Worm (Caenorhabditis elegans): ENCODE measurements around the gene srv-34.

Gene srv-34

DNA sequence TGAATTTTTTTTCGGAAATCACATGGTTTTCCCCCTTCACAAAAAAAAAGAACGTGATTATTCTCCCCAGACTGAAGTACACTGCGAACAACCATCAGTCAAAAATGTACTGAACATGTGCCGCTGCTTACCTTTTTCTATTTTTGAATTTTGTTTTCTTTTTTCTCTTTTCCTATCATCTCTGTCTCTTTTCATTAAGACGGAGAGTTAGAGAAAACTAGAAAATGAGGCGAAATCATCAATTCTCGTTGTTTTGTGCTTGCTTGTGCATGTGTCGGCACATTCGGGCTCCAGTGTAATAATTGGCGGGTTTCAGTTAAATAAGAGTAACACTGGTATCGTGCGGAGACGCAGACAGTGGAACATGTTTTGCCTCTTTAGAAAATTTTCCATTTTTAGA lies 22.3 kb downstream of the srv-34 start (continued):
- TF ChIP-seq unc-39 (tag; optimal IDR thresholded peaks at IDR 0.05) (no peak), mes-2 (tag; optimal IDR thresholded peaks at IDR 0.05; ENCODE audit: poor library complexity, severe bottlenecking) (peak; percentile 16), Y48G9A.11 (GFP tag; IDR thresholded peaks at IDR 0.05) (no peak), mxl-3 (GFP tag; optimal IDR thresholded peaks at IDR 0.05) (peak; percentile 37), tag-97 (GFP tag; IDR thresholded peaks at IDR 0.05) (no peak), nhr-77 (tag; optimal IDR thresholded peaks at IDR 0.05) (peak; percentile 50), hlh-11 (tag; optimal IDR thresholded peaks at IDR 0.05) (peak; percentile 79), vab-7 (GFP tag; IDR thresholded peaks at IDR 0.05) (no peak), F10B5.3 (tag; optimal IDR thresholded peaks at IDR 0.05) (no peak), hlh-30 (tag; optimal IDR thresholded peaks at IDR 0.05; ENCODE audit: insufficient read depth) (peak; percentile 86), nhr-102 (tag; optimal IDR thresholded peaks at IDR 0.05) (peak; percentile 16), nhr-111 (GFP tag; optimal IDR thresholded peaks at IDR 0.05) (no peak), hif-1 (tag; optimal IDR thresholded peaks at IDR 0.05) (peak in 1 of 2 experiments; percentile 61), daf-16 (GFP tag; optimal IDR thresholded peaks at IDR 0.05) (peak in 1 of 2 experiments; percentile 90), daf-16 (tag; optimal IDR thresholded peaks at IDR 0.05) (peak; percentile 85), nhr-48 (tag; optimal IDR thresholded peaks at IDR 0.05) (peak; percentile 42), mdl-1 (tag; optimal IDR thresholded peaks at IDR 0.05) (peak in 1 of 2 experiments; percentile 76), ceh-32 (tag; optimal IDR thresholded peaks at IDR 0.05; ENCODE audit: poor library complexity) (no peak), fkh-10 (GFP tag; optimal IDR thresholded peaks at IDR 0.05) (no peak)

DNA sequence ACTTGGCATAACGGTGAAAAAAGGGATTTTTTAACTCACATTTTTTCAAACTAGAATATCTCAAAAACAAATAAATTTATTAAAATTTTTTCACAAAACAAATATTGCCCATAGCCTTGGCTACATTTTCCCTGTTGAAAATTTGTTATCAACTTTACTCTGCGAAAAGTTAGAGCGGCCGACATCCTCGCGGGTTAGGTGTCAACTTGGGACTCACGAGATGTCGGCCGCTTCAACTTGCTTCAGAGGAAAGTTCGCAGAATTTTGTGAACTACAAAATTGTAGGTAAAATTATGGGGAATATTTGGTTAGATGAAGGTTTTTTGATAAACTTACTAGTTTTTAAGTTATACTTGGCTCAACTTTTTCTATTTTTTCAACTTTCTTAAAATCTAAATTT lies 22.8 kb downstream of the srv-34 start:
- TF ChIP-seq mdl-1 (tag; optimal IDR thresholded peaks at IDR 0.05): no peak
- TF ChIP-seq snpc-4 (tag; optimal IDR thresholded peaks at IDR 0.05): peak; percentile 23

DNA sequence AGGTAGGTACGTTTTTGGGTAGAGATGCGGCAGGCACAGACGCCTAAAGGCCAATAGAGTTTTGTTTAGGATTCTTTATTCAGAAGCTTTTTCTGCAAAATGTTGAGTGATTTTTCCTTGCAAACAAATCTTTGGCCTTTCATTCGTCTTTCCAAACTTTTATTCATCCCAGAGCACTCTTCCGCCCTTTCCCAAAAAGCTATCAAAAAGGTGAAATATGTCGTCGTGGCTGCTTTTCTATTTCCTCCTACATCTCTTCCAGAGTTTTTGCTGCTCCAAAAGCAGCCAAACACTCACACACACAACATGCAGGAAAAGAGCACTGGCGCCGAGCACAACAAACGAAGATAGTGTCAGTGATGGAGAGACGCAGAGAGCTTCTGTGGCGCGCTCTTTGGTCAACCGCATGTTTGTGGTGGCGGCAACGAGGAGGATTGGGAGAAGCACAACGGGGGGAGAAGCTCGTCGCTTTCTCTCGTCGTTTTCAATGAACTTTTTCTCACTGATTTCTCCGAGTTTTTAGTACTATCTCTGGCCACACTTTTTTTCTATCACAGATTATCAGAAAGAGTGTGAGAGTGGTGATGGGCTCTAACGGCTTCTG lies 23.7 kb downstream of the srv-34 start:
- TF ChIP-seq mep-1 (tag; optimal IDR thresholded peaks at IDR 0.05) (peak; percentile 45), aha-1 (tag) (peak; percentile 95), ztf-7 (tag; optimal IDR thresholded peaks at IDR 0.05) (no peak), snpc-4 (tag; optimal IDR thresholded peaks at IDR 0.05) (no peak), nhr-48 (tag; optimal IDR thresholded peaks at IDR 0.05) (peak; percentile 19), rbr-2 (tag; optimal IDR thresholded peaks at IDR 0.05) (peak; percentile 66), mdl-1 (tag; optimal IDR thresholded peaks at IDR 0.05) (peak; percentile 9 to 75), mes-2 (tag; optimal IDR thresholded peaks at IDR 0.05; ENCODE audit: poor library complexity, severe bottlenecking) (peak; percentile 32), lsy-2 (tag; optimal IDR thresholded peaks at IDR 0.05) (peak in 1 of 2 experiments; percentile 35), hmg-1.1 (GFP tag; IDR thresholded peaks at IDR 0.05) (peak; percentile 77), nhr-102 (tag; optimal IDR thresholded peaks at IDR 0.05) (peak; percentile 5), nhr-10 (tag; optimal IDR thresholded peaks at IDR 0.05) (no peak), nhr-28 (tag; optimal IDR thresholded peaks at IDR 0.05) (peak; percentile 72), lin-1 (GFP tag; IDR thresholded peaks at IDR 0.05) (no peak), pqm-1 (tag; optimal IDR thresholded peaks at IDR 0.05) (peak; percentile 42), fkh-10 (GFP tag; optimal IDR thresholded peaks at IDR 0.05) (peak; percentile 62), dve-1 (tag; optimal IDR thresholded peaks at IDR 0.05; ENCODE audit: insufficient read depth) (peak; percentile 62), ceh-20 (GFP tag; IDR thresholded peaks at IDR 0.05) (peak; percentile 33; the same call in 1 of the 2 replicates), mxl-3 (GFP tag; optimal IDR thresholded peaks at IDR 0.05) (peak; percentile 84), unc-62 (GFP tag; optimal IDR thresholded peaks at IDR 0.05 in 1 of 2) (peak in 1 of 2 experiments; percentile 99), unc-62 (tag; optimal IDR thresholded peaks at IDR 0.05) (no peak), lin-29 (GFP tag; IDR thresholded peaks at IDR 0.05) (no peak), nhr-11 (tag; optimal IDR thresholded peaks at IDR 0.05) (peak; percentile 64), lin-13 (GFP tag; optimal IDR thresholded peaks at IDR 0.05) (peak; percentile 14), daf-16 (GFP tag; optimal IDR thresholded peaks at IDR 0.05) (peak in 1 of 2 experiments; percentile 45), daf-16 (tag; optimal IDR thresholded peaks at IDR 0.05) (peak; percentile 87), dmd-6 (GFP tag; IDR thresholded peaks at IDR 0.05) (peak; percentile 78), nhr-77 (tag; optimal IDR thresholded peaks at IDR 0.05) (peak; percentile 23), mdt-29 (GFP tag; IDR thresholded peaks at IDR 0.05) (no peak), hlh-30 (tag; optimal IDR thresholded peaks at IDR 0.05; ENCODE audit: insufficient read depth) (peak; percentile 79), nhr-111 (GFP tag; optimal IDR thresholded peaks at IDR 0.05) (no peak), F37D6.2 (tag; optimal IDR thresholded peaks at IDR 0.05) (no peak), set-16 (GFP tag; IDR thresholded peaks at IDR 0.05) (peak; percentile 50), ceh-32 (tag; optimal IDR thresholded peaks at IDR 0.05; ENCODE audit: poor library complexity) (no peak), hlh-11 (tag; optimal IDR thresholded peaks at IDR 0.05) (peak; percentile 87), hif-1 (tag; optimal IDR thresholded peaks at IDR 0.05) (peak in 1 of 2 experiments; percentile 39), lin-39 (tag; optimal IDR thresholded peaks at IDR 0.05) (no peak), T26A8.4 (GFP tag; IDR thresholded peaks at IDR 0.05) (0 out of 2 replicates have a peak, but pooled peaks have one; percentile 13)
